Fruit fly (Drosophila melanogaster): Measurements from ENCODE around the gene ftz-f1.

- no peak for TF ChIP-seq psq (optimal IDR thresholded peaks at IDR 0.05)
- no peak for TF ChIP-seq Myc (optimal IDR thresholded peaks at IDR 0.05)
- TF ChIP-seq Sin3A (optimal IDR thresholded peaks at IDR 0.05) = no peak
- no peak for TF ChIP-seq insv (optimal IDR thresholded peaks at IDR 0.05)
- TF ChIP-seq h (optimal IDR thresholded peaks at IDR 0.05) = no peak
Observed at dm6 chr3L:18744188-18744587, 56.9 kb downstream of the ftz-f1 start, which contains the start of gene CG6885.
